Fruit fly (Drosophila melanogaster) whole organism, embryonic: ENCODE results near the gene CG13622.

Experiments
- BtbVII ChIP-seq: fragments of 200-800 bp; sonication (Bioruptor generic); optimal IDR thresholded peaks from 3 replicates; lab custom pipeline; 2017; ENCODE audit warnings: missing biosample characterization, mild to moderate bottlenecking, missing genetic modification characterization
- CG10209 ChIP-seq: fragments of 200-800 bp; sonication (Bioruptor generic); optimal IDR thresholded peaks from 3 replicates; lab custom pipeline; 2017; ENCODE audit warnings: missing biosample characterization, mild to moderate bottlenecking, missing genetic modification characterization, missing genetic modification reagents
- CG10267 ChIP-seq: fragments of 200-800 bp; sonication (Bioruptor generic); optimal IDR thresholded peaks from 2 replicates; lab custom pipeline; 2018; ENCODE audit warnings: missing biosample characterization, mild to moderate bottlenecking, missing genetic modification characterization, moderate library complexity
- CG10959 ChIP-seq: fragments of 200-800 bp; sonication (Bioruptor generic); IDR thresholded peaks from 2 replicates; pipeline ENCODE4 v1.3.6; 2022; ENCODE audit warnings: missing biosample characterization, missing genetic modification characterization
- CG11696 ChIP-seq: fragments of 200-800 bp; sonication (Bioruptor generic); IDR thresholded peaks from 2 replicates; pipeline ENCODE4 v1.3.6; 2022; ENCODE audit warnings: missing biosample characterization, missing genetic modification characterization
- CG13894 ChIP-seq: fragments of 200-800 bp; sonication (Bioruptor generic); optimal IDR thresholded peaks from 3 replicates; lab custom pipeline; 2018; ENCODE audit warnings: missing biosample characterization, mild to moderate bottlenecking, missing genetic modification characterization, moderate library complexity
- CG17359 ChIP-seq: fragments of 200-800 bp; sonication (Bioruptor generic); optimal IDR thresholded peaks from 3 replicates; lab custom pipeline; 2018; ENCODE audit warnings: missing biosample characterization, mild to moderate bottlenecking, missing genetic modification characterization, moderate library complexity
- CG31441 ChIP-seq: fragments of 200-800 bp; sonication (Bioruptor generic); IDR thresholded peaks from 2 replicates; pipeline ENCODE4 v1.3.6; 2022; ENCODE audit warnings: missing biosample characterization, missing genetic modification characterization
- CG32767 ChIP-seq: fragments of 200-800 bp; sonication (Bioruptor generic); IDR thresholded peaks from 2 replicates; pipeline ENCODE4 v1.3.6; 2022; ENCODE audit warnings: missing biosample characterization, missing genetic modification characterization
- CG3838 ChIP-seq: fragments of 200-800 bp; sonication (Bioruptor generic); optimal IDR thresholded peaks from 3 replicates; lab custom pipeline; 2016; ENCODE audit warnings: missing biosample characterization, missing genetic modification characterization
- CG3847 ChIP-seq: fragments of 200-800 bp; sonication (Bioruptor generic); IDR thresholded peaks from 2 replicates; pipeline ENCODE4 v1.3.6; 2022; ENCODE audit warnings: missing biosample characterization, missing genetic modification characterization
- CG4360 ChIP-seq: fragments of 200-800 bp; sonication (Bioruptor generic); IDR thresholded peaks from 2 replicates; pipeline ENCODE4 v1.3.6; 2022; ENCODE audit warnings: missing biosample characterization, missing genetic modification characterization
- CG4820 ChIP-seq: fragments of 200-800 bp; sonication (Bioruptor generic); optimal IDR thresholded peaks from 3 replicates; lab custom pipeline; 2016; ENCODE audit warnings: missing biosample characterization, missing genetic modification characterization
- CG7271 ChIP-seq: fragments of 200-800 bp; sonication (Bioruptor generic); optimal IDR thresholded peaks from 2 replicates; lab custom pipeline; 2018; ENCODE audit warnings: missing biosample characterization, mild to moderate bottlenecking, missing genetic modification characterization, moderate library complexity
- CG7786 ChIP-seq: fragments of 200-800 bp; sonication (Bioruptor generic); optimal IDR thresholded peaks from 2 replicates; lab custom pipeline; 2016; ENCODE audit warnings: missing biosample characterization, missing genetic modification characterization
- Chrac-16 ChIP-seq: fragments of 200-800 bp; sonication (Bioruptor generic); optimal IDR thresholded peaks from 3 replicates; lab custom pipeline; 2016; ENCODE audit warnings: missing biosample characterization, missing genetic modification characterization
- CoRest ChIP-seq: fragments of 200-800 bp; sonication (Bioruptor generic); optimal IDR thresholded peaks from 3 replicates; lab custom pipeline; 2018; ENCODE audit warnings: missing biosample characterization, mild to moderate bottlenecking, missing genetic modification characterization, moderate library complexity
- CrebB ChIP-seq: fragments of 200-800 bp; sonication (Bioruptor generic); optimal IDR thresholded peaks from 3 replicates; lab custom pipeline; 2018; ENCODE audit warnings: missing biosample characterization, mild to moderate bottlenecking, missing genetic modification characterization
- Dfd ChIP-seq, 2 experiments: fragments of >200 bp; optimal IDR thresholded peaks; 2 replicates each; lab custom pipeline; 2017; ENCODE audit warnings: missing biosample characterization in 2 of 2, missing genetic modification characterization in 2 of 2
- Dip2 ChIP-seq: fragments of 200-800 bp; sonication (Bioruptor generic); IDR thresholded peaks from 2 replicates; pipeline ENCODE4 v1.3.6; 2022; ENCODE audit warnings: missing biosample characterization, missing genetic modification characterization
- E2f1 ChIP-seq: fragments of 200-800 bp; sonication (Bioruptor generic); IDR thresholded peaks from 2 replicates; pipeline ENCODE4 v1.3.6; 2022; ENCODE audit warnings: missing biosample characterization, missing genetic modification characterization
- HmgD ChIP-seq: fragments of 200-800 bp; sonication (Bioruptor generic); optimal IDR thresholded peaks from 3 replicates; lab custom pipeline; 2016; ENCODE audit warnings: missing biosample characterization, missing genetic modification characterization
- Hr3 ChIP-seq: fragments of 200-800 bp; sonication (Bioruptor generic); optimal IDR thresholded peaks from 3 replicates; lab custom pipeline; 2016; ENCODE audit warnings: missing biosample characterization, missing genetic modification characterization
- MTF-1 ChIP-seq: fragments of 200-800 bp; sonication (Bioruptor generic); optimal IDR thresholded peaks from 2 replicates; lab custom pipeline; 2018; ENCODE audit warnings: missing biosample characterization, mild to moderate bottlenecking, missing genetic modification characterization, borderline replicate concordance
- Mad ChIP-seq: fragments of 200-800 bp; sonication (Bioruptor generic); optimal IDR thresholded peaks from 2 replicates; lab custom pipeline; 2016; ENCODE audit warnings: missing biosample characterization, missing genetic modification characterization
- Myb ChIP-seq: fragments of 200-800 bp; sonication (Bioruptor generic); optimal IDR thresholded peaks from 2 replicates; lab custom pipeline; 2016; ENCODE audit warnings: missing biosample characterization, missing genetic modification characterization
- NC2β ChIP-seq: fragments of 200-800 bp; sonication (Bioruptor generic); optimal IDR thresholded peaks from 2 replicates; lab custom pipeline; 2016; ENCODE audit warnings: missing biosample characterization, missing genetic modification characterization
- Pdp1 ChIP-seq, 2 experiments: fragments of 200-800 bp; sonication (Bioruptor generic); optimal IDR thresholded peaks; 3 replicates each; lab custom pipeline; 2016; ENCODE audit warnings: missing biosample characterization in 2 of 2, missing genetic modification characterization in 2 of 2, mild to moderate bottlenecking in 1 of 2, moderate library complexity in 1 of 2
- Sry-δ ChIP-seq: fragments of 200-800 bp; sonication (Bioruptor generic); optimal IDR thresholded peaks from 2 replicates; lab custom pipeline; 2016; ENCODE audit warnings: missing biosample characterization, missing genetic modification characterization
- Taf1 ChIP-seq: fragments of 200-800 bp; sonication (Bioruptor generic); IDR thresholded peaks from 2 replicates; pipeline ENCODE4 v1.3.6; 2022; ENCODE audit warnings: missing biosample characterization, missing genetic modification characterization
- Xbp1 ChIP-seq: fragments of 200-800 bp; sonication (Bioruptor generic); optimal IDR thresholded peaks from 3 replicates; lab custom pipeline; 2016; ENCODE audit warnings: missing biosample characterization, mild to moderate bottlenecking, missing genetic modification characterization
- crp ChIP-seq, 2 experiments: fragments of 200-800 bp; sonication (Bioruptor generic); optimal IDR thresholded peaks; 2 replicates in 1 of 2; 3 replicates in 1 of 2; lab custom pipeline; 2017; ENCODE audit warnings: missing biosample characterization in 2 of 2, missing genetic modification characterization in 2 of 2, mild to moderate bottlenecking in 1 of 2, moderate library complexity in 1 of 2
- da ChIP-seq: fragments of 200-800 bp; sonication (Bioruptor generic); optimal IDR thresholded peaks from 2 replicates; lab custom pipeline; 2016; ENCODE audit warnings: missing biosample characterization, missing genetic modification characterization
- dpn ChIP-seq, 2 experiments: fragments of 200-800 bp; sonication (Bioruptor generic); optimal IDR thresholded peaks; 3 replicates each; lab custom pipeline; 2016; ENCODE audit warnings: missing biosample characterization in 2 of 2, missing genetic modification characterization in 2 of 2
- ems ChIP-seq: fragments of 200-800 bp; sonication (Bioruptor generic); optimal IDR thresholded peaks from 3 replicates; lab custom pipeline; 2016; ENCODE audit warnings: missing biosample characterization, missing genetic modification characterization
- gsb ChIP-seq: fragments of 200-800 bp; sonication (Bioruptor generic); IDR thresholded peaks from 2 replicates; pipeline ENCODE4 v1.3.6; 2022; ENCODE audit warnings: missing biosample characterization, missing genetic modification characterization
- kay ChIP-seq: fragments of 200-800 bp; sonication (Bioruptor generic); optimal IDR thresholded peaks from 2 replicates; lab custom pipeline; 2016; ENCODE audit warnings: missing biosample characterization, missing genetic modification characterization
- kni ChIP-seq: fragments of 200-800 bp; sonication (Bioruptor generic); optimal IDR thresholded peaks from 3 replicates; lab custom pipeline; 2017; ENCODE audit warnings: mild to moderate bottlenecking, missing biosample characterization, missing genetic modification reagents, missing genetic modification characterization
- lab ChIP-seq: fragments of 200-800 bp; sonication (Bioruptor generic); optimal IDR thresholded peaks from 3 replicates; lab custom pipeline; 2017; ENCODE audit warnings: missing biosample characterization, missing genetic modification characterization, mild to moderate bottlenecking, moderate library complexity, missing genetic modification reagents
- nom ChIP-seq: fragments of 200-800 bp; sonication (Bioruptor generic); optimal IDR thresholded peaks from 2 replicates; lab custom pipeline; 2017; ENCODE audit warnings: missing biosample characterization, missing genetic modification characterization, mild to moderate bottlenecking, moderate library complexity, missing genetic modification reagents
- oc ChIP-seq: fragments of 200-800 bp; sonication (Bioruptor generic); optimal IDR thresholded peaks from 2 replicates; lab custom pipeline; 2018; ENCODE audit warnings: missing biosample characterization, mild to moderate bottlenecking, missing genetic modification characterization, moderate library complexity
- p53 ChIP-seq: fragments of 200-800 bp; sonication (Bioruptor generic); optimal IDR thresholded peaks from 2 replicates; lab custom pipeline; 2016; ENCODE audit warnings: missing biosample characterization, missing genetic modification characterization
- ranshi ChIP-seq: fragments of 200-800 bp; sonication (Bioruptor generic); IDR thresholded peaks from 2 replicates; pipeline ENCODE4 v1.3.6; 2022; ENCODE audit warnings: missing biosample characterization, missing genetic modification characterization
- sd ChIP-seq: fragments of 200-800 bp; sonication (Bioruptor generic); optimal IDR thresholded peaks from 3 replicates; lab custom pipeline; 2018; ENCODE audit warnings: missing biosample characterization, mild to moderate bottlenecking, missing genetic modification characterization, moderate library complexity
- stwl ChIP-seq: fragments of 200-800 bp; sonication (Bioruptor generic); optimal IDR thresholded peaks from 3 replicates; lab custom pipeline; 2018; ENCODE audit warnings: missing biosample characterization, mild to moderate bottlenecking, missing genetic modification characterization, moderate library complexity
- sug ChIP-seq: fragments of 200-800 bp; optimal IDR thresholded peaks from 2 replicates; lab custom pipeline; 2019; ENCODE audit warnings: missing biosample characterization, mild to moderate bottlenecking, missing genetic modification characterization, moderate library complexity
- toy ChIP-seq: fragments of 200-800 bp; sonication (Bioruptor generic); IDR thresholded peaks from 2 replicates; pipeline ENCODE4 v1.3.6; 2022; ENCODE audit warnings: missing biosample characterization, missing genetic modification characterization
- trem ChIP-seq: fragments of 200-800 bp; optimal IDR thresholded peaks from 3 replicates; lab custom pipeline; 2019; ENCODE audit warnings: missing biosample characterization, mild to moderate bottlenecking, missing genetic modification characterization, moderate library complexity
- unc-4 ChIP-seq: fragments of 200-800 bp; sonication (Bioruptor generic); IDR thresholded peaks from 2 replicates; pipeline ENCODE4 v1.3.6; 2022; ENCODE audit warnings: missing biosample characterization, missing genetic modification characterization; ENCODE audit not compliant: partially characterized antibody
- wor ChIP-seq: fragments of 200-800 bp; sonication (Bioruptor generic); IDR thresholded peaks from 2 replicates; pipeline ENCODE4 v1.3.6; 2022; ENCODE audit warnings: missing biosample characterization, missing genetic modification characterization

Gene CG13622

dm6 chr3R:24571386-24572124, 48.1 kb upstream of the CG13622 start (continued):
- no peak for TF ChIP-seq Myb (GFP tag; lab: Kevin White, UChicago)
- TF ChIP-seq CG4820, result no peak
- TF ChIP-seq sug (tag; lab: Kevin White, UChicago), result peak; percentile 67
- TF ChIP-seq CG3838, result no peak
- TF ChIP-seq Pdp1 (GFP tag; optimal IDR thresholded peaks at IDR 0.05; lab: Kevin White, UChicago), result no peak
- no peak for TF ChIP-seq stwl
- no peak for TF ChIP-seq CG11696 (GFP tag; lab: Robert Waterston, UW)
- no peak for TF ChIP-seq Dip2 (GFP tag; lab: Robert Waterston, UW)
- no peak for TF ChIP-seq oc
- peak; percentile 30 for TF ChIP-seq CG13894 (tag; lab: Kevin White, UChicago)
- no peak for TF ChIP-seq CG7271 (tag; lab: Kevin White, UChicago)
- no peak for TF ChIP-seq da (GFP tag; lab: Kevin White, UChicago)
- no peak for TF ChIP-seq gsb
- TF ChIP-seq MTF-1 (GFP tag; lab: Kevin White, UChicago), result no peak
- TF ChIP-seq CG4360, result peak; percentile 36; the same call in 1 of the 2 replicates
- no peak for TF ChIP-seq CG10209 (GFP tag; lab: Kevin White, UChicago)
- no peak for TF ChIP-seq CG10959 (GFP tag; lab: Robert Waterston, UW)
- no peak for TF ChIP-seq Chrac-16 (GFP tag; lab: Kevin White, UChicago)
- TF ChIP-seq CrebB, result peak; percentile 41
- no peak for TF ChIP-seq trem
- peak; percentile 55 for TF ChIP-seq lab (GFP tag; lab: Kevin White, UChicago)
- no peak for TF ChIP-seq Sry-δ
- TF ChIP-seq Dfd (GFP tag; optimal IDR thresholded peaks at IDR 0.05; lab: Kevin White, UChicago), result no peak
- TF ChIP-seq ems (GFP tag; lab: Kevin White, UChicago), result no peak
- TF ChIP-seq Taf1 (GFP tag; lab: Robert Waterston, UW), result no peak
- TF ChIP-seq wor (GFP tag; lab: Robert Waterston, UW), result no peak
- TF ChIP-seq HmgD (GFP tag; lab: Kevin White, UChicago), result no peak
- no peak for TF ChIP-seq E2f1 (GFP tag; lab: Robert Waterston, UW)
- no peak for TF ChIP-seq Mad
- no peak for TF ChIP-seq unc-4 (GFP tag; lab: Robert Waterston, UW)
- no peak; the same call in 1 of the 2 replicates for TF ChIP-seq CG32767
- TF ChIP-seq toy (GFP tag; lab: Robert Waterston, UW), result no peak
- no peak for TF ChIP-seq ranshi (GFP tag; lab: Robert Waterston, UW)
- no peak for TF ChIP-seq kay (GFP tag; lab: Kevin White, UChicago)
- no peak for TF ChIP-seq CG31441 (GFP tag; lab: Robert Waterston, UW)
- TF ChIP-seq nom, result no peak
- no peak for TF ChIP-seq dpn (GFP tag; optimal IDR thresholded peaks at IDR 0.05; lab: Kevin White, UChicago)
- peak; percentile 32 for TF ChIP-seq BtbVII (GFP tag; lab: Kevin White, UChicago)
- no peak for TF ChIP-seq CoRest (tag; lab: Kevin White, UChicago)
- TF ChIP-seq CG7786 (GFP tag; lab: Kevin White, UChicago), result no peak
- peak in 1 of 2 experiments; percentile 27 for TF ChIP-seq crp (GFP tag; optimal IDR thresholded peaks at IDR 0.05; lab: Kevin White, UChicago)
- TF ChIP-seq CG10267, result no peak
- TF ChIP-seq CG17359 (tag; lab: Kevin White, UChicago), result peak; percentile 23
- TF ChIP-seq Xbp1 (GFP tag; lab: Kevin White, UChicago), result no peak
- no peak for TF ChIP-seq NC2β (GFP tag; lab: Kevin White, UChicago)
- TF ChIP-seq kni (GFP tag; lab: Kevin White, UChicago), result no peak
- TF ChIP-seq p53 (GFP tag; lab: Kevin White, UChicago), result no peak
- TF ChIP-seq CG3847 (GFP tag; lab: Robert Waterston, UW), result no peak
- TF ChIP-seq Hr3 (GFP tag; lab: Kevin White, UChicago), result no peak
- peak; percentile 78 for TF ChIP-seq sd
